Worm (Caenorhabditis elegans) whole organism, L1 larva: ENCODE measurements around the gene C27B7.2.

Source experiments
- C16A3.4 ChIP-seq: fragments of 150-350 bp; optimal IDR thresholded peaks from 2 replicates; lab custom pipeline; 2014; ENCODE audit warnings: missing biosample characterization, missing genetic modification characterization
- Y116A8C.19 ChIP-seq: sonication (generic microtip); optimal IDR thresholded peaks from 2 replicates; lab custom pipeline; 2016; ENCODE audit warnings: missing compliant biosample characterization, missing genetic modification characterization, borderline replicate concordance
- aly-2 ChIP-seq: fragments of 150-350 bp; optimal IDR thresholded peaks from 2 replicates; lab custom pipeline; 2014; ENCODE audit warnings: missing biosample characterization, missing genetic modification characterization
- ceh-8 ChIP-seq: fragments of 200-800 bp; sonication (Bioruptor generic); optimal IDR thresholded peaks from 2 replicates; lab custom pipeline; 2018; ENCODE audit warnings: mild to moderate bottlenecking, missing genetic modification characterization, moderate library complexity, missing compliant biosample characterization
- ceh-82 ChIP-seq, 3 experiments: fragments of 150-350 bp in 1 of 3; sonication (generic microtip) in 2 of 3; optimal IDR thresholded peaks; 2 replicates each; lab custom pipeline; 2014 to 2017; ENCODE audit warnings: missing biosample characterization in 3 of 3, missing genetic modification characterization in 3 of 3
- ces-1 ChIP-seq: fragments of 150-350 bp; optimal IDR thresholded peaks from 2 replicates; lab custom pipeline; 2014; ENCODE audit warnings: missing biosample characterization, missing genetic modification reagents, missing genetic modification characterization
- dsc-1 ChIP-seq: sonication (generic microtip); optimal IDR thresholded peaks from 2 replicates; lab custom pipeline; 2016; ENCODE audit warnings: mild to moderate bottlenecking, missing genetic modification characterization, missing compliant biosample characterization
- efl-3 ChIP-seq: fragments of 200-800 bp; sonication (Bioruptor generic); optimal IDR thresholded peaks from 2 replicates; lab custom pipeline; 2018; ENCODE audit warnings: mild to moderate bottlenecking, missing genetic modification characterization, missing compliant biosample characterization
- egl-13 ChIP-seq: sonication (generic microtip); optimal IDR thresholded peaks from 2 replicates; lab custom pipeline; 2016; ENCODE audit warnings: missing genotype, missing genetic modification reagents, missing genetic modification characterization, missing compliant biosample characterization
- elt-2 ChIP-seq: sonication (generic microtip); optimal IDR thresholded peaks from 2 replicates; lab custom pipeline; 2016; ENCODE audit warnings: missing genetic modification characterization, mild to moderate bottlenecking, inconsistent platforms, missing compliant biosample characterization, missing genetic modification reagents
- ets-5 ChIP-seq: fragments of 200-800 bp; sonication (Bioruptor generic); IDR thresholded peaks from 2 replicates; pipeline ENCODE4 v1.3.6; 2022; ENCODE audit warnings: missing genetic modification characterization, missing compliant biosample characterization
- fkh-8 ChIP-seq: sonication (generic microtip); optimal IDR thresholded peaks from 2 replicates; lab custom pipeline; 2016; ENCODE audit warnings: mild to moderate bottlenecking, missing genetic modification characterization, missing compliant biosample characterization
- fos-1 ChIP-seq: fragments of 150-350 bp; optimal IDR thresholded peaks from 2 replicates; lab custom pipeline; 2014; ENCODE audit warnings: missing biosample characterization, missing genetic modification characterization
- grh-1 ChIP-seq: fragments of 200-800 bp; sonication (Bioruptor generic); IDR thresholded peaks from 2 replicates; pipeline ENCODE4 v1.3.6; 2022; ENCODE audit warnings: missing genetic modification reagents, missing genetic modification characterization, missing compliant biosample characterization
- hlh-17 ChIP-seq: fragments of 200-800 bp; sonication (Bioruptor generic); optimal IDR thresholded peaks from 2 replicates; lab custom pipeline; 2018; ENCODE audit warnings: missing genetic modification characterization, mild to moderate bottlenecking, missing compliant biosample characterization, moderate library complexity, borderline replicate concordance
- irx-1 ChIP-seq: sonication (generic microtip); optimal IDR thresholded peaks from 2 replicates; lab custom pipeline; 2016; ENCODE audit warnings: missing genetic modification characterization, missing compliant biosample characterization
- lsy-2 ChIP-seq, 2 experiments: fragments of 150-350 bp; optimal IDR thresholded peaks; 2 replicates each; lab custom pipeline; 2014; ENCODE audit warnings: missing biosample characterization in 2 of 2, missing genetic modification characterization in 2 of 2
- mdl-1 ChIP-seq, 2 experiments: fragments of 150-350 bp; optimal IDR thresholded peaks; 2 replicates each; lab custom pipeline; 2014 to 2017; ENCODE audit warnings: missing biosample characterization in 2 of 2, missing genetic modification characterization in 2 of 2, inconsistent platforms in 1 of 2
- mef-2 ChIP-seq: fragments of 150-350 bp; optimal IDR thresholded peaks from 2 replicates; lab custom pipeline; 2014; ENCODE audit warnings: missing biosample characterization, missing genetic modification characterization
- mep-1 ChIP-seq: fragments of 150-350 bp; optimal IDR thresholded peaks from 2 replicates; lab custom pipeline; 2014; ENCODE audit warnings: missing biosample characterization, missing genetic modification characterization
- nhr-11 ChIP-seq: fragments of 150-350 bp; optimal IDR thresholded peaks from 2 replicates; lab custom pipeline; 2014; ENCODE audit warnings: missing biosample characterization, missing genetic modification characterization
- nhr-12 ChIP-seq: sonication (generic microtip); optimal IDR thresholded peaks from 2 replicates; lab custom pipeline; 2017; ENCODE audit warnings: missing biosample characterization, missing genetic modification characterization
- nhr-20 ChIP-seq: sonication (generic microtip); optimal IDR thresholded peaks from 2 replicates; lab custom pipeline; 2016; ENCODE audit warnings: mild to moderate bottlenecking, missing genetic modification characterization, missing compliant biosample characterization
- nhr-47 ChIP-seq: sonication (generic microtip); optimal IDR thresholded peaks from 2 replicates; lab custom pipeline; 2016; ENCODE audit warnings: mild to moderate bottlenecking, missing genetic modification characterization, moderate library complexity, missing compliant biosample characterization
- nhr-76 ChIP-seq: sonication (generic microtip); optimal IDR thresholded peaks from 2 replicates; lab custom pipeline; 2017; ENCODE audit warnings: missing biosample characterization, missing genetic modification characterization
- nhr-84 ChIP-seq: sonication (generic microtip); optimal IDR thresholded peaks from 2 replicates; lab custom pipeline; 2017; ENCODE audit warnings: missing biosample characterization, missing genetic modification characterization
- nhr-90 ChIP-seq: sonication (generic microtip); optimal IDR thresholded peaks from 2 replicates; lab custom pipeline; 2016; ENCODE audit warnings: mild to moderate bottlenecking, missing genetic modification characterization, missing compliant biosample characterization; ENCODE audit not compliant: poor library complexity
- pax-3 ChIP-seq: fragments of 200-800 bp; sonication (Bioruptor generic); optimal IDR thresholded peaks from 2 replicates; lab custom pipeline; 2018; ENCODE audit warnings: mild to moderate bottlenecking, missing genetic modification characterization, moderate library complexity, missing compliant biosample characterization
- pqm-1 ChIP-seq: sonication (generic microtip); optimal IDR thresholded peaks from 3 replicates; lab custom pipeline; 2017; ENCODE audit warnings: missing biosample characterization, missing genetic modification characterization
- skn-1 ChIP-seq: fragments of 150-350 bp; optimal IDR thresholded peaks from 2 replicates; lab custom pipeline; 2014; ENCODE audit warnings: missing biosample characterization, missing genetic modification characterization
- snpc-4 ChIP-seq: fragments of 150-350 bp; optimal IDR thresholded peaks from 2 replicates; lab custom pipeline; 2014; ENCODE audit warnings: missing biosample characterization, missing genetic modification characterization
- sox-4 ChIP-seq: sonication (generic microtip); optimal IDR thresholded peaks from 2 replicates; lab custom pipeline; 2016; ENCODE audit warnings: missing genetic modification characterization, missing compliant biosample characterization
- sup-37 ChIP-seq: fragments of 200-800 bp; sonication (Bioruptor generic); optimal IDR thresholded peaks from 2 replicates; lab custom pipeline; 2018; ENCODE audit warnings: mild to moderate bottlenecking, missing genetic modification characterization, missing compliant biosample characterization
- swsn-7 ChIP-seq: sonication (generic microtip); optimal IDR thresholded peaks from 2 replicates; lab custom pipeline; 2016; ENCODE audit warnings: missing genetic modification characterization, missing compliant biosample characterization
- unc-30 ChIP-seq: sonication (generic microtip); optimal IDR thresholded peaks from 2 replicates; lab custom pipeline; 2017; ENCODE audit warnings: missing biosample characterization, missing genetic modification characterization
- unc-98 ChIP-seq: fragments of 200-800 bp; sonication (Bioruptor generic); IDR thresholded peaks from 2 replicates; pipeline ENCODE4 v1.3.6; 2022; ENCODE audit warnings: missing genetic modification characterization, missing compliant biosample characterization
- vab-15 ChIP-seq: sonication (generic microtip); optimal IDR thresholded peaks from 2 replicates; lab custom pipeline; 2017; ENCODE audit warnings: missing genotype, mild to moderate bottlenecking, missing genetic modification characterization, missing compliant biosample characterization
- xbp-1 ChIP-seq: sonication (generic microtip); optimal IDR thresholded peaks from 2 replicates; lab custom pipeline; 2016; ENCODE audit warnings: missing genetic modification characterization, missing compliant biosample characterization

The C27B7.2 gene

DNA sequence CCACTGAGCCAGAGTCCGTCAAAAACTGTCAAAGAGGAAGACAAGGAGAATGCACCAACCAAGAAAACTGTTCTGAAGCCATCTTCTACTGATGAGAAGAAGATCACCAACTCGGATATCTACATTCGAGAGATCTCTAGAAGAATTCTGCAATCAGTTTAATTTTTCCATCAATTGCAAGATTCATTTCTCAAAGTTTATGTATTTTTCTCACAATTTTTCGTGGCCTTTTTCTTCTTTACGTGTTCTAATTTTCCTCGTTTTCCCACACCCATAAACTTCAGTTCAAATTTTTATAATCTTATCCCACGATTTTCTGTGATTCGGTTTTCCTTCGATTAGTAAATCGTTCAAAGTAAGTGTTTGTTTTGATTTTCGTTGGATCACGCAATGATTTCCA is 18.8 kb upstream of the C27B7.2 start, which contains the start of gene hdl-2 (continued):
- no peak for TF ChIP-seq efl-3 (GFP tag; lab: Kevin White, UChicago)
- TF ChIP-seq ceh-82 (tag; optimal IDR thresholded peaks at IDR 0.05; lab: Kevin White, UChicago) = no peak
- no peak for TF ChIP-seq nhr-76 (tag; lab: Kevin White, UChicago)

DNA sequence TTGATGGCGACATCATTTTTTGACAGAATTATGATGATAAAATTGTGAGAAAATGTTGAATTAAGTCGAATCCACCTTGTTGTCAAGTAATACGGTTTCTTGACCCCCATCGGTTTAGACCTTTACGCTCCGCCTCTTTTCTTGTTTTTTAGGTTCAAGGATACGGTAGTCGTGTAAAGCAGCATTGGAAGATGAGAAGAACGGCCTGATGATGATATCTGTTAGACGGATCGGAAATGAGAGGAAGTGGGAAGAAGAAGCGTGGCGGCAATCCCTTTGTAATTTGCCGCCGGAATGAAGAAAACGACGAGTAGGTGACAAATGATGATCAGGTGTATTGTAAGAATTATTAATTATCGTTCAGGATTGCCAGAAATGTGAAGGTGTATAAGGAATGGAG is 12.8 kb upstream of the C27B7.2 start, which contains the start of gene npax-4:
npax-4 (minus strand) TSS at position 101 of the 400 bp plus-strand sequence.
- TF ChIP-seq nhr-47 (tag; lab: Kevin White, UChicago) (no peak), grh-1 (GFP tag; lab: Robert Waterston, UW) (no peak), nhr-90 (tag; lab: Kevin White, UChicago) (no peak), pax-3 (tag; lab: Kevin White, UChicago) (no peak), Y116A8C.19 (tag; lab: Kevin White, UChicago) (no peak), vab-15 (tag; lab: Kevin White, UChicago) (no peak), aly-2 (tag; lab: Kevin White, UChicago) (no peak), ets-5 (GFP tag; lab: Robert Waterston, UW) (no peak), mdl-1 (tag; optimal IDR thresholded peaks at IDR 0.05; lab: Kevin White, UChicago) (no peak), nhr-11 (tag; lab: Kevin White, UChicago) (no peak), hlh-17 (GFP tag; lab: Kevin White, UChicago) (no peak), dsc-1 (no peak), nhr-12 (tag; lab: Kevin White, UChicago) (no peak), sup-37 (GFP tag; lab: Kevin White, UChicago) (no peak), mep-1 (tag; lab: Kevin White, UChicago) (no peak), mef-2 (tag; lab: Kevin White, UChicago) (no peak), fos-1 (no peak)

ce11 chrIV:8881181-8881580 is 11.5 kb upstream of the C27B7.2 start, which contains the start of gene C09G9.8:
Gene C09G9.8, plus strand, starts transcription at chrIV:8881481.
- TF ChIP-seq unc-30 (tag; lab: Kevin White, UChicago) (no peak), Y116A8C.19 (tag; lab: Kevin White, UChicago) (no peak), fkh-8 (no peak), ceh-8 (GFP tag; lab: Kevin White, UChicago) (no peak), ets-5 (GFP tag; lab: Robert Waterston, UW) (no peak), lsy-2 (tag; optimal IDR thresholded peaks at IDR 0.05; lab: Kevin White, UChicago) (no peak), unc-98 (no peak), xbp-1 (tag; lab: Kevin White, UChicago) (no peak), nhr-84 (tag; lab: Kevin White, UChicago) (no peak), swsn-7 (tag; lab: Kevin White, UChicago) (no peak), nhr-12 (tag; lab: Kevin White, UChicago) (no peak), egl-13 (tag; lab: Kevin White, UChicago) (no peak)

DNA sequence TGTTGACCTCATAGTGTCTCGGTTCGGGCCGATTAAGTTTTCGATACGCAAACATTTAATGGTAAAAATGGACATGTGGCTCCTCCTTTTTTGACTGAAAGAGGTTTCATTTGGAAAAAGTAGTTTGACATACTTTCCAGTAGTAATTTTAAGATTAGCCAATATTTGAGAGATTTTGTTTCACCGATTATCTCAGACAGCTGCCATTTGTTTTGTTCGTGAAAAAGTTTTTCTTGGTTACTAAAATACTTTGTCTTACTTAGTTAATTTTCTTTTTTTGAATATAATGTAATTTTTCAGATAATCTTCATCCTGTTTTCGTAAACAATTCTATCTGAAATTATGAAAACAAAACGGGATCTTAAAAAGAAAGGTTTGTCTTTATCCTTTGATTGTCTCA is 6.4 kb upstream of the C27B7.2 start, which contains the start of gene C09G9.5:
C09G9.5 (plus strand) TSS at position 301 of the 400 bp plus-strand sequence.
- TF ChIP-seq sox-4 (tag; lab: Kevin White, UChicago) (no peak), mdl-1 (tag; optimal IDR thresholded peaks at IDR 0.05; lab: Kevin White, UChicago) (no peak), grh-1 (GFP tag; lab: Robert Waterston, UW) (no peak), aly-2 (tag; lab: Kevin White, UChicago) (no peak), C16A3.4 (no peak), ces-1 (no peak), dsc-1 (no peak), pqm-1 (tag; lab: Kevin White, UChicago) (no peak), snpc-4 (no peak), ceh-82 (tag; optimal IDR thresholded peaks at IDR 0.05; lab: Kevin White, UChicago) (no peak), nhr-20 (tag; lab: Kevin White, UChicago) (no peak), nhr-84 (tag; lab: Kevin White, UChicago) (no peak), irx-1 (tag; lab: Kevin White, UChicago) (no peak), skn-1 (tag; lab: Kevin White, UChicago) (no peak), elt-2 (tag; lab: Kevin White, UChicago) (no peak)
